Worm (Caenorhabditis elegans) whole organism, young adult: Measurements from ENCODE around the gene D2096.5.

Source experiments
- B0019.2 ChIP-seq: fragments of 200-800 bp; sonication (Bioruptor generic); conservative IDR thresholded peaks from 2 replicates; pipeline ENCODE4 v1.3.6; 2022; ENCODE audit warnings: missing genetic modification reagents, missing genetic modification characterization, missing compliant biosample characterization
- B0261.1 ChIP-seq: sonication (generic microtip); optimal IDR thresholded peaks from 2 replicates; lab custom pipeline; 2016; ENCODE audit warnings: mild to moderate bottlenecking, missing genetic modification characterization, moderate library complexity, missing compliant biosample characterization
- C06A6.2 ChIP-seq: fragments of 200-800 bp; sonication (Bioruptor generic); conservative IDR thresholded peaks from 2 replicates; pipeline ENCODE4 v1.3.6; 2022; ENCODE audit warnings: missing genetic modification characterization, missing compliant biosample characterization
- C17E4.6 ChIP-seq: fragments of 200-800 bp; sonication (Bioruptor generic); IDR thresholded peaks from 2 replicates; pipeline ENCODE4 v1.3.6; 2022; ENCODE audit warnings: missing genetic modification reagents, missing genetic modification characterization, missing compliant biosample characterization
- F10E7.11 ChIP-seq: sonication (generic microtip); optimal IDR thresholded peaks from 2 replicates; lab custom pipeline; 2017; ENCODE audit warnings: mild to moderate bottlenecking, missing genetic modification characterization, moderate library complexity, missing compliant biosample characterization
- F22D6.2 ChIP-seq: sonication (generic microtip); optimal IDR thresholded peaks from 2 replicates; lab custom pipeline; 2016; ENCODE audit warnings: mild to moderate bottlenecking, missing genetic modification characterization, missing compliant biosample characterization
- F37B4.10 ChIP-seq: fragments of 200-800 bp; sonication (Bioruptor generic); IDR thresholded peaks from 2 replicates; pipeline ENCODE4 v1.3.6; 2022; ENCODE audit warnings: missing genetic modification characterization, missing compliant biosample characterization
- F39B2.1 ChIP-seq: fragments of 200-800 bp; sonication (Bioruptor generic); IDR thresholded peaks from 2 replicates; pipeline ENCODE4 v1.3.6; 2022; ENCODE audit warnings: missing genetic modification reagents, missing genetic modification characterization, missing compliant biosample characterization
- F57C9.4 ChIP-seq: sonication (generic microtip); optimal IDR thresholded peaks from 2 replicates; lab custom pipeline; 2017; ENCODE audit warnings: mild to moderate bottlenecking, missing genetic modification characterization, missing compliant biosample characterization
- K12H6.12 ChIP-seq: fragments of 200-800 bp; sonication (Bioruptor generic); optimal IDR thresholded peaks from 2 replicates; lab custom pipeline; 2018; ENCODE audit warnings: mild to moderate bottlenecking, missing genetic modification characterization, missing compliant biosample characterization
- T07F8.4 ChIP-seq: sonication (generic microtip); optimal IDR thresholded peaks from 2 replicates; lab custom pipeline; 2016; ENCODE audit warnings: mild to moderate bottlenecking, missing genetic modification characterization, moderate library complexity, missing compliant biosample characterization
- Y53G8AR.9 ChIP-seq: fragments of 200-800 bp; sonication (Bioruptor generic); conservative IDR thresholded peaks from 2 replicates; pipeline ENCODE4 v1.3.6; 2022; ENCODE audit warnings: missing genetic modification reagents, missing genetic modification characterization, missing compliant biosample characterization
- ZK185.1 ChIP-seq: sonication (generic microtip); optimal IDR thresholded peaks from 2 replicates; lab custom pipeline; 2016; ENCODE audit warnings: mild to moderate bottlenecking, missing genetic modification characterization, missing compliant biosample characterization; ENCODE audit not compliant: poor library complexity, severe bottlenecking
- ama-1 ChIP-seq, 3 experiments: fragments of 150-350 bp in 1 of 3; sonication (generic microtip) in 2 of 3; optimal IDR thresholded peaks; 2 replicates each; lab custom pipeline; 2014 to 2018; ENCODE audit warnings: missing biosample characterization in 2 of 3, missing genetic modification characterization in 2 of 3, missing genetic modification reagents in 2 of 3
- attf-3 ChIP-seq: fragments of 200-800 bp; sonication (Bioruptor generic); conservative IDR thresholded peaks from 2 replicates; pipeline ENCODE4 v1.3.6; 2022; ENCODE audit warnings: missing genetic modification reagents, missing genetic modification characterization, missing compliant biosample characterization
- attf-5 ChIP-seq: fragments of 200-800 bp; sonication (Bioruptor generic); optimal IDR thresholded peaks from 2 replicates; lab custom pipeline; 2018; ENCODE audit warnings: mild to moderate bottlenecking, missing genetic modification characterization, missing compliant biosample characterization
- ccch-3 ChIP-seq: fragments of 200-800 bp; sonication (Bioruptor generic); optimal IDR thresholded peaks from 2 replicates; lab custom pipeline; 2018; ENCODE audit warnings: mild to moderate bottlenecking, missing genetic modification characterization, missing compliant biosample characterization
- cebp-2 ChIP-seq: fragments of 200-800 bp; sonication (Bioruptor generic); IDR thresholded peaks from 2 replicates; pipeline ENCODE4 v1.3.6; 2022; ENCODE audit warnings: missing genetic modification characterization, missing compliant biosample characterization
- ceh-40 ChIP-seq: fragments of 200-800 bp; sonication (Bioruptor generic); IDR thresholded peaks from 2 replicates; pipeline ENCODE4 v1.3.6; 2022; ENCODE audit warnings: missing genetic modification characterization, missing compliant biosample characterization
- ceh-58 ChIP-seq: fragments of 200-800 bp; sonication (Bioruptor generic); IDR thresholded peaks from 2 replicates; pipeline ENCODE4 v1.3.6; 2022; ENCODE audit warnings: missing genetic modification characterization, missing compliant biosample characterization
- die-1 ChIP-seq: sonication (generic microtip); optimal IDR thresholded peaks from 2 replicates; lab custom pipeline; 2016; ENCODE audit warnings: missing genotype, mild to moderate bottlenecking, missing genetic modification characterization, missing compliant biosample characterization
- dox-1 ChIP-seq: fragments of 200-800 bp; sonication (Bioruptor generic); IDR thresholded peaks from 2 replicates; pipeline ENCODE4 v1.3.6; 2022; ENCODE audit warnings: missing genetic modification reagents, missing genetic modification characterization, missing compliant biosample characterization
- dpff-1 ChIP-seq: sonication (generic microtip); optimal IDR thresholded peaks from 2 replicates; lab custom pipeline; 2017; ENCODE audit warnings: mild to moderate bottlenecking, missing genetic modification characterization, missing compliant biosample characterization
- fkh-3 ChIP-seq: sonication (generic microtip); optimal IDR thresholded peaks from 2 replicates; lab custom pipeline; 2016; ENCODE audit warnings: mild to moderate bottlenecking, missing genetic modification characterization, missing compliant biosample characterization
- hlh-12 ChIP-seq: sonication (generic microtip); optimal IDR thresholded peaks from 2 replicates; lab custom pipeline; 2016; ENCODE audit warnings: missing genetic modification characterization, missing compliant biosample characterization
- hmg-1.2 ChIP-seq: fragments of 200-800 bp; sonication (Bioruptor generic); IDR thresholded peaks from 2 replicates; pipeline ENCODE4 v1.3.6; 2022; ENCODE audit warnings: missing genetic modification reagents, missing genetic modification characterization, missing compliant biosample characterization
- hrde-1 ChIP-seq: sonication (generic microtip); optimal IDR thresholded peaks from 2 replicates; lab custom pipeline; 2016; ENCODE audit warnings: missing genetic modification characterization, mild to moderate bottlenecking, missing compliant biosample characterization, moderate library complexity, missing genotype, missing genetic modification reagents, borderline replicate concordance
- let-607 ChIP-seq, 2 experiments: fragments of 200-800 bp in 1 of 2; sonication (Bioruptor generic) in 1 of 2; sonication (generic microtip) in 1 of 2; optimal IDR thresholded peaks; 2 replicates each; lab custom pipeline; 2016 to 2018; ENCODE audit warnings: mild to moderate bottlenecking in 2 of 2, missing compliant biosample characterization in 2 of 2, missing genetic modification characterization in 2 of 2, moderate library complexity in 2 of 2, missing genotype in 1 of 2
- lin-26 ChIP-seq: fragments of 200-800 bp; sonication (Bioruptor generic); IDR thresholded peaks from 2 replicates; pipeline ENCODE4 v1.3.6; 2022; ENCODE audit warnings: missing genetic modification reagents, missing genetic modification characterization, missing compliant biosample characterization
- lsl-1 ChIP-seq: fragments of 200-800 bp; sonication (Bioruptor generic); optimal IDR thresholded peaks from 2 replicates; lab custom pipeline; 2018; ENCODE audit warnings: mild to moderate bottlenecking, missing genetic modification characterization, moderate library complexity, missing compliant biosample characterization
- lsy-27 ChIP-seq: sonication (generic microtip); optimal IDR thresholded peaks from 2 replicates; lab custom pipeline; 2017; ENCODE audit warnings: missing genetic modification characterization, mild to moderate bottlenecking, missing compliant biosample characterization, antibody characterized with exemption, missing genotype, borderline replicate concordance; ENCODE audit not compliant: insufficient read depth
- madf-10 ChIP-seq: sonication (generic microtip); optimal IDR thresholded peaks from 2 replicates; lab custom pipeline; 2016; ENCODE audit warnings: mild to moderate bottlenecking, missing genetic modification characterization, missing compliant biosample characterization
- mel-28 ChIP-seq: sonication (generic microtip); optimal IDR thresholded peaks from 2 replicates; lab custom pipeline; 2016; ENCODE audit warnings: borderline replicate concordance, mild to moderate bottlenecking, missing genetic modification characterization, missing compliant biosample characterization
- mes-4 ChIP-seq: sonication (generic microtip); optimal IDR thresholded peaks from 2 replicates; lab custom pipeline; 2016; ENCODE audit warnings: missing genotype, missing genetic modification characterization, missing compliant biosample characterization
- nfya-1 ChIP-seq: sonication (generic microtip); optimal IDR thresholded peaks from 2 replicates; lab custom pipeline; 2017; ENCODE audit warnings: antibody characterized with exemption, missing compliant biosample characterization, missing genetic modification characterization, borderline replicate concordance; ENCODE audit not compliant: insufficient read depth
- nhr-90 ChIP-seq: sonication (generic microtip); optimal IDR thresholded peaks from 2 replicates; lab custom pipeline; 2016; ENCODE audit warnings: missing genotype, mild to moderate bottlenecking, missing genetic modification characterization, missing compliant biosample characterization
- repo-1 ChIP-seq: sonication (generic microtip); optimal IDR thresholded peaks from 2 replicates; lab custom pipeline; 2017; ENCODE audit warnings: mild to moderate bottlenecking, missing genetic modification characterization, missing compliant biosample characterization
- rpc-1 ChIP-seq, 2 experiments: fragments of 150-350 bp in 1 of 2; sonication (generic microtip) in 1 of 2; optimal IDR thresholded peaks; 2 replicates each; lab custom pipeline; 2014 to 2018; ENCODE audit warnings: missing biosample characterization in 1 of 2, missing genetic modification characterization in 1 of 2, missing genetic modification reagents in 1 of 2, missing genotype in 1 of 2
- sea-2 ChIP-seq: fragments of 200-800 bp; sonication (Bioruptor generic); IDR thresholded peaks from 2 replicates; pipeline ENCODE4 v1.3.6; 2022; ENCODE audit warnings: missing genetic modification characterization, missing compliant biosample characterization
- snpc-1.1 ChIP-seq: sonication (generic microtip); optimal IDR thresholded peaks from 2 replicates; lab custom pipeline; 2017; ENCODE audit warnings: missing genetic modification characterization, mild to moderate bottlenecking, missing compliant biosample characterization, antibody characterized with exemption, moderate library complexity, missing genotype, missing genetic modification reagents; ENCODE audit not compliant: insufficient read depth
- sptf-2 ChIP-seq: fragments of 200-800 bp; sonication (Bioruptor generic); optimal IDR thresholded peaks from 2 replicates; lab custom pipeline; 2018; ENCODE audit warnings: mild to moderate bottlenecking, missing genetic modification characterization, missing compliant biosample characterization
- unc-130 ChIP-seq: sonication (generic microtip); optimal IDR thresholded peaks from 2 replicates; lab custom pipeline; 2016; ENCODE audit warnings: missing genetic modification reagents, missing genetic modification characterization, missing compliant biosample characterization
- unc-62 ChIP-seq: fragments of 150-350 bp; optimal IDR thresholded peaks from 2 replicates; lab custom pipeline; 2014; ENCODE audit warnings: missing biosample characterization, missing genetic modification reagents, missing genetic modification characterization
- zim-3 ChIP-seq: sonication (generic microtip); optimal IDR thresholded peaks from 2 replicates; lab custom pipeline; 2017; ENCODE audit warnings: mild to moderate bottlenecking, missing genetic modification characterization, moderate library complexity, missing compliant biosample characterization
- ztf-18 ChIP-seq: sonication (generic microtip); optimal IDR thresholded peaks from 2 replicates; lab custom pipeline; 2016; ENCODE audit warnings: missing genotype, mild to moderate bottlenecking, missing genetic modification characterization, missing compliant biosample characterization
- ztf-26 ChIP-seq: sonication (generic microtip); optimal IDR thresholded peaks from 2 replicates; lab custom pipeline; 2017; ENCODE audit warnings: missing genetic modification characterization, missing compliant biosample characterization
- ztf-28 ChIP-seq: fragments of 200-800 bp; sonication (Bioruptor generic); IDR thresholded peaks from 2 replicates; pipeline ENCODE4 v1.3.6; 2022; ENCODE audit warnings: missing genetic modification reagents, missing genetic modification characterization, missing compliant biosample characterization

The D2096.5 gene

DNA sequence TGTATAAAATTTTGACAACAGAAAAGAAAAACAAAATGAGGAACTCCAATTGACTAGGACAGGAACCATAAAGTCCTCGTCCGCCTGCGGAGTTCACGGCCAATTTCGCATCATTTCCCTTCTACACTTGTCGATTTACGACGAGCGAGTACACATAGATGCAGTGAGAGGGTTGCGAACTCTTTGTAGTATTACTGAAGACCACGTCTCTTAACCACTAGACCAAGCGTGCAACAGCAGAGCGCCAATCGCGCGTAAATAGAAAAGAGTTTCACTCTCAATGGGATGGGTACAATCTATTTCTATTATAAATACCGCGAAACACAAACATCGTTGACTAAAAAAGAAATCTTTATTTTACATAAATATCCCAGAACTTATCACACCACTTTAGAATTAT lies 15.8 kb upstream of the D2096.5 start (continued):
- peak; percentile 22 for TF ChIP-seq hlh-12 (tag; lab: Kevin White, UChicago)
- no peak for TF ChIP-seq fkh-3 (tag; lab: Kevin White, UChicago)
- peak; percentile 78 for TF ChIP-seq hrde-1 (tag; lab: Kevin White, UChicago)
- peak; percentile 80 for TF ChIP-seq Y53G8AR.9 (GFP tag; lab: Robert Waterston, UW)
- peak; percentile 84 for TF ChIP-seq lin-26 (GFP tag; lab: Robert Waterston, UW)
- peak; percentile 73 for TF ChIP-seq mes-4 (tag; lab: Kevin White, UChicago)
- no peak for TF ChIP-seq mel-28
- TF ChIP-seq die-1 (tag; lab: Kevin White, UChicago): peak; percentile 90
- no peak for TF ChIP-seq C06A6.2 (GFP tag; lab: Robert Waterston, UW)
- peak; percentile 71 for TF ChIP-seq lsy-27 (tag; lab: Kevin White, UChicago)
- peak; percentile 75 for TF ChIP-seq zim-3
- TF ChIP-seq ceh-40 (GFP tag; lab: Robert Waterston, UW): no peak
- TF ChIP-seq F37B4.10 (GFP tag; lab: Robert Waterston, UW): no peak
- peak; percentile 50 for TF ChIP-seq ccch-3 (GFP tag; lab: Kevin White, UChicago)
- TF ChIP-seq attf-3 (GFP tag; lab: Robert Waterston, UW): peak; percentile 67
- no peak for TF ChIP-seq F39B2.1 (GFP tag; lab: Robert Waterston, UW)
- peak; percentile 43; the same call in 1 of the 2 replicates for TF ChIP-seq C17E4.6 (GFP tag; lab: Robert Waterston, UW)
- TF ChIP-seq B0019.2: no peak; the same call in 1 of the 2 replicates
- peak; percentile 56 for TF ChIP-seq madf-10
- peak; percentile 82 for TF ChIP-seq nhr-90 (tag; lab: Kevin White, UChicago)
- peak; percentile 85 for TF ChIP-seq ZK185.1 (tag; lab: Kevin White, UChicago)
- peak; percentile 85 for TF ChIP-seq unc-130 (GFP tag; lab: Kevin White, UChicago)
- peak; percentile 87 for TF ChIP-seq rpc-1 (optimal IDR thresholded peaks at IDR 0.05; lab: Kevin White, UChicago)
- TF ChIP-seq rpc-1 (tag; optimal IDR thresholded peaks at IDR 0.05; lab: Kevin White, UChicago): peak; percentile 86
- TF ChIP-seq K12H6.12 (tag; lab: Kevin White, UChicago): peak; percentile 9
- TF ChIP-seq ceh-58 (GFP tag; lab: Robert Waterston, UW): 0 out of 2 replicates have a peak, but pooled peaks have one; percentile 70
- peak; percentile 44 for TF ChIP-seq lsl-1 (GFP tag; lab: Kevin White, UChicago)
- peak; percentile 73 for TF ChIP-seq repo-1
- peak; percentile 82 for TF ChIP-seq dox-1
- TF ChIP-seq nfya-1 (tag; lab: Kevin White, UChicago): no peak
- peak; percentile 42 for TF ChIP-seq ztf-26 (tag; lab: Kevin White, UChicago)
- TF ChIP-seq sea-2 (GFP tag; lab: Robert Waterston, UW): no peak
- no peak for TF ChIP-seq F10E7.11
- peak; percentile 46 for TF ChIP-seq snpc-1.1 (tag; lab: Kevin White, UChicago)
- TF ChIP-seq sptf-2: peak; percentile 49
- TF ChIP-seq let-607 (tag; optimal IDR thresholded peaks at IDR 0.05; lab: Kevin White, UChicago): peak in 1 of 2 experiments; percentile 50
- TF ChIP-seq unc-62 (GFP tag; lab: Kevin White, UChicago): no peak
- TF ChIP-seq F57C9.4 (tag; lab: Kevin White, UChicago): no peak
- TF ChIP-seq ztf-18 (tag; lab: Kevin White, UChicago): peak; percentile 72
- peak; percentile 63 for TF ChIP-seq hmg-1.2 (GFP tag; lab: Robert Waterston, UW)
- TF ChIP-seq ama-1 (optimal IDR thresholded peaks at IDR 0.05; lab: Kevin White, UChicago): peak; percentile 23
- peak; percentile 46 to 65 for TF ChIP-seq ama-1 (GFP tag; optimal IDR thresholded peaks at IDR 0.05; lab: Kevin White, UChicago)
- no peak for TF ChIP-seq dpff-1 (tag; lab: Kevin White, UChicago)
- TF ChIP-seq T07F8.4 (tag; lab: Kevin White, UChicago): peak; percentile 76
- peak; percentile 49 for TF ChIP-seq attf-5 (GFP tag; lab: Kevin White, UChicago)
- peak; percentile 77 for TF ChIP-seq B0261.1
- TF ChIP-seq ztf-28 (GFP tag; lab: Robert Waterston, UW): no peak
- TF ChIP-seq F22D6.2 (tag; lab: Kevin White, UChicago): no peak
- no peak for TF ChIP-seq cebp-2 (GFP tag; lab: Robert Waterston, UW)
